Worm (Caenorhabditis elegans): ENCODE data around the gene C27F2.9.

- no peak for TF ChIP-seq elt-3 (tag; optimal IDR thresholded peaks at IDR 0.05)
- no peak for TF ChIP-seq ZK546.5 (tag; optimal IDR thresholded peaks at IDR 0.05)
Measured at ce11 chrIII:4917077-4917476, 45.8 kb downstream of the C27F2.9 start, which contains the start of gene rars-1.
